Fruit fly (Drosophila melanogaster) whole organism, embryonic: ENCODE results near the gene CG9467.

Experiments
- Ada2b ChIP-seq: fragments of 200-800 bp; sonication (Bioruptor generic); IDR thresholded peaks from 2 replicates; pipeline ENCODE4 v1.3.6; 2022; ENCODE audit warnings: missing biosample characterization, missing genetic modification characterization
- Atf-2 ChIP-seq: fragments of 200-800 bp; sonication (Bioruptor generic); optimal IDR thresholded peaks from 2 replicates; lab custom pipeline; 2016; ENCODE audit warnings: missing biosample characterization, missing genetic modification characterization
- Awh ChIP-seq: fragments of 200-800 bp; sonication (Bioruptor generic); IDR thresholded peaks from 2 replicates; pipeline ENCODE4, ENCODE4 v1.3.6; 2022; ENCODE audit warnings: missing biosample characterization, missing genetic modification characterization
- CG11504 ChIP-seq: fragments of 200-800 bp; sonication (Bioruptor generic); optimal IDR thresholded peaks from 3 replicates; lab custom pipeline; 2019; ENCODE audit warnings: missing biosample characterization, mild to moderate bottlenecking, missing genetic modification characterization, moderate library complexity
- CG12219 ChIP-seq: fragments of 200-800 bp; sonication (Bioruptor generic); optimal IDR thresholded peaks from 3 replicates; lab custom pipeline; 2018; ENCODE audit warnings: missing biosample characterization, mild to moderate bottlenecking, missing genetic modification characterization
- CG12769 ChIP-seq: fragments of 200-800 bp; sonication (Bioruptor generic); optimal IDR thresholded peaks from 2 replicates; lab custom pipeline; 2019; ENCODE audit warnings: missing biosample characterization, mild to moderate bottlenecking, missing genetic modification characterization, moderate library complexity
- CG14710 ChIP-seq: fragments of 200-800 bp; sonication (Bioruptor generic); optimal IDR thresholded peaks from 3 replicates; lab custom pipeline; 2019; ENCODE audit warnings: missing biosample characterization, mild to moderate bottlenecking, missing genetic modification characterization, moderate library complexity
- CG16813 ChIP-seq: fragments of 200-800 bp; sonication (Bioruptor generic); IDR thresholded peaks from 3 replicates; pipeline ENCODE4 v1.3.6; 2022; ENCODE audit warnings: missing biosample characterization, missing genetic modification characterization; ENCODE audit not compliant: partially characterized antibody
- CG17568 ChIP-seq: fragments of 200-800 bp; sonication (Bioruptor generic); optimal IDR thresholded peaks from 2 replicates; lab custom pipeline; 2018; ENCODE audit warnings: missing biosample characterization, mild to moderate bottlenecking, missing genetic modification characterization, moderate library complexity
- CG2120 ChIP-seq: fragments of 200-800 bp; sonication (Bioruptor generic); optimal IDR thresholded peaks from 3 replicates; lab custom pipeline; 2016; ENCODE audit warnings: missing biosample characterization, missing genetic modification characterization
- CG2202 ChIP-seq: fragments of 200-800 bp; sonication (Bioruptor generic); optimal IDR thresholded peaks from 2 replicates; lab custom pipeline; 2018; ENCODE audit warnings: missing biosample characterization, mild to moderate bottlenecking, missing genetic modification characterization
- CG31388 ChIP-seq: fragments of 200-800 bp; sonication (Bioruptor generic); optimal IDR thresholded peaks from 2 replicates; lab custom pipeline; 2016; ENCODE audit warnings: missing biosample characterization, missing genetic modification characterization
- CG34224 ChIP-seq: fragments of 200-800 bp; sonication (Bioruptor generic); IDR thresholded peaks from 3 replicates; pipeline ENCODE4 v1.3.6; 2022; ENCODE audit warnings: missing biosample characterization, missing genetic modification characterization; ENCODE audit not compliant: partially characterized antibody
- CG4360 ChIP-seq: fragments of 200-800 bp; sonication (Bioruptor generic); IDR thresholded peaks from 2 replicates; pipeline ENCODE4 v1.3.6; 2022; ENCODE audit warnings: missing biosample characterization, missing genetic modification characterization
- CG4617 ChIP-seq: fragments of 200-800 bp; sonication (Bioruptor generic); optimal IDR thresholded peaks from 3 replicates; lab custom pipeline; 2016; ENCODE audit warnings: missing biosample characterization, missing genetic modification characterization, borderline replicate concordance
- CG6689 ChIP-seq: fragments of 200-800 bp; sonication (Bioruptor generic); IDR thresholded peaks from 2 replicates; pipeline ENCODE4 v1.3.6; 2022; ENCODE audit warnings: missing biosample characterization, missing genetic modification characterization
- CkIIα-i1 ChIP-seq: fragments of 200-800 bp; sonication (Bioruptor generic); IDR thresholded peaks from 2 replicates; pipeline ENCODE4 v1.3.6; 2022; ENCODE audit warnings: missing biosample characterization, missing genetic modification characterization
- D19B ChIP-seq: fragments of 200-800 bp; sonication (Bioruptor generic); optimal IDR thresholded peaks from 2 replicates; lab custom pipeline; 2017; ENCODE audit warnings: missing biosample characterization, mild to moderate bottlenecking, missing genetic modification characterization
- Deaf1 ChIP-seq: fragments of 200-800 bp; optimal IDR thresholded peaks from 3 replicates; lab custom pipeline; 2019; ENCODE audit warnings: missing biosample characterization, mild to moderate bottlenecking, missing genetic modification characterization, moderate library complexity
- HLH4C ChIP-seq: fragments of 200-800 bp; sonication (Bioruptor generic); IDR thresholded peaks from 3 replicates; pipeline ENCODE4 v1.3.6; 2022; ENCODE audit warnings: missing biosample characterization, missing genetic modification characterization; ENCODE audit not compliant: partially characterized antibody
- Hr78 ChIP-seq, 2 experiments: fragments of 200-800 bp in 1 of 2; fragments of >200 bp in 1 of 2; sonication (Bioruptor generic) in 1 of 2; optimal IDR thresholded peaks; 2 replicates each; lab custom pipeline; 2017 to 2019; ENCODE audit warnings: missing biosample characterization in 2 of 2, missing genetic modification characterization in 2 of 2, mild to moderate bottlenecking in 1 of 2, moderate library complexity in 1 of 2
- Max ChIP-seq: fragments of 200-800 bp; sonication (Bioruptor generic); optimal IDR thresholded peaks from 2 replicates; lab custom pipeline; 2016; ENCODE audit warnings: missing biosample characterization, mild to moderate bottlenecking, missing genetic modification characterization
- Meics ChIP-seq: fragments of 200-800 bp; sonication (Bioruptor generic); optimal IDR thresholded peaks from 2 replicates; lab custom pipeline; 2017; ENCODE audit warnings: missing biosample characterization, mild to moderate bottlenecking, missing genetic modification characterization
- NC2β ChIP-seq: fragments of 200-800 bp; sonication (Bioruptor generic); optimal IDR thresholded peaks from 2 replicates; lab custom pipeline; 2016; ENCODE audit warnings: missing biosample characterization, missing genetic modification characterization
- Pdp1 ChIP-seq, 2 experiments: fragments of 200-800 bp; sonication (Bioruptor generic); optimal IDR thresholded peaks; 3 replicates each; lab custom pipeline; 2016; ENCODE audit warnings: missing biosample characterization in 2 of 2, missing genetic modification characterization in 2 of 2, mild to moderate bottlenecking in 1 of 2, moderate library complexity in 1 of 2
- Poxn ChIP-seq: fragments of 200-800 bp; sonication (Bioruptor generic); IDR thresholded peaks from 2 replicates; pipeline ENCODE4 v1.3.6; 2022; ENCODE audit warnings: missing biosample characterization, missing genetic modification characterization
- Sin3A ChIP-seq: fragments of >200 bp; optimal IDR thresholded peaks from 2 replicates; lab custom pipeline; 2018
- Sox102F ChIP-seq: fragments of 200-800 bp; sonication (Bioruptor generic); optimal IDR thresholded peaks from 2 replicates; lab custom pipeline; 2018; ENCODE audit warnings: missing biosample characterization, mild to moderate bottlenecking, missing genetic modification characterization, moderate library complexity
- Xrp1 ChIP-seq: fragments of 200-800 bp; sonication (Bioruptor generic); IDR thresholded peaks from 2 replicates; pipeline ENCODE4 v1.3.6; 2022; ENCODE audit warnings: missing biosample characterization, missing genetic modification characterization
- amos ChIP-seq: fragments of 200-800 bp; sonication (Bioruptor generic); IDR thresholded peaks from 2 replicates; pipeline ENCODE4 v1.3.6; 2022; ENCODE audit warnings: missing biosample characterization, missing genetic modification characterization; ENCODE audit not compliant: partially characterized antibody
- aop ChIP-seq: fragments of 200-800 bp; sonication (Bioruptor generic); IDR thresholded peaks from 2 replicates; pipeline ENCODE4 v1.3.6; 2022; ENCODE audit warnings: missing biosample characterization, missing genetic modification characterization
- cas ChIP-seq: fragments of 200-800 bp; sonication (Bioruptor generic); IDR thresholded peaks from 2 replicates; pipeline ENCODE4 v1.3.6; 2022; ENCODE audit warnings: missing biosample characterization, missing genetic modification characterization
- dmrt11E ChIP-seq: fragments of 200-800 bp; sonication (Bioruptor generic); optimal IDR thresholded peaks from 3 replicates; lab custom pipeline; 2018; ENCODE audit warnings: missing biosample characterization, mild to moderate bottlenecking, missing genetic modification characterization, moderate library complexity
- gcm ChIP-seq: fragments of 200-800 bp; sonication (Bioruptor generic); optimal IDR thresholded peaks from 2 replicates; lab custom pipeline; 2019; ENCODE audit warnings: missing biosample characterization, mild to moderate bottlenecking, missing genetic modification characterization, moderate library complexity
- ind ChIP-seq: fragments of 200-800 bp; sonication (Bioruptor generic); optimal IDR thresholded peaks from 3 replicates; lab custom pipeline; 2016; ENCODE audit warnings: missing biosample characterization, missing genetic modification characterization
- nmo ChIP-seq: fragments of 200-800 bp; sonication (Bioruptor generic); optimal IDR thresholded peaks from 2 replicates; lab custom pipeline; 2018; ENCODE audit warnings: missing biosample characterization, mild to moderate bottlenecking, missing genetic modification characterization, moderate library complexity
- peb ChIP-seq: fragments of 200-800 bp; sonication (Bioruptor generic); IDR thresholded peaks from 2 replicates; pipeline ENCODE4 v1.3.6; 2022; ENCODE audit warnings: missing biosample characterization, missing genetic modification characterization
- pho ChIP-seq: fragments of 200-800 bp; sonication (Bioruptor generic); optimal IDR thresholded peaks from 2 replicates; lab custom pipeline; 2016; ENCODE audit warnings: missing biosample characterization, missing genetic modification characterization
- pzg ChIP-seq: fragments of 200-800 bp; sonication (Bioruptor generic); optimal IDR thresholded peaks from 3 replicates; lab custom pipeline; 2018; ENCODE audit warnings: missing biosample characterization, mild to moderate bottlenecking, missing genetic modification characterization, moderate library complexity
- repo ChIP-seq: fragments of 200-800 bp; sonication (Bioruptor generic); optimal IDR thresholded peaks from 2 replicates; lab custom pipeline; 2016; ENCODE audit warnings: missing biosample characterization, missing genetic modification characterization
- row ChIP-seq: fragments of 200-800 bp; sonication (Bioruptor generic); IDR thresholded peaks from 3 replicates; pipeline ENCODE4 v1.3.6; 2022; ENCODE audit warnings: missing biosample characterization, missing genetic modification characterization
- scrt ChIP-seq: fragments of 200-800 bp; sonication (Bioruptor generic); optimal IDR thresholded peaks from 2 replicates; lab custom pipeline; 2018; ENCODE audit warnings: missing biosample characterization, mild to moderate bottlenecking, missing genetic modification characterization, moderate library complexity
- sd ChIP-seq: fragments of 200-800 bp; sonication (Bioruptor generic); optimal IDR thresholded peaks from 3 replicates; lab custom pipeline; 2018; ENCODE audit warnings: missing biosample characterization, mild to moderate bottlenecking, missing genetic modification characterization, moderate library complexity
- shn ChIP-seq: fragments of 200-800 bp; sonication (Bioruptor generic); optimal IDR thresholded peaks from 3 replicates; lab custom pipeline; 2016; ENCODE audit warnings: missing biosample characterization, missing genetic modification characterization
- slp2 ChIP-seq: fragments of 200-800 bp; sonication (Bioruptor generic); optimal IDR thresholded peaks from 2 replicates; lab custom pipeline; 2016; ENCODE audit warnings: missing biosample characterization, missing genetic modification characterization
- tio ChIP-seq: fragments of 200-800 bp; sonication (Bioruptor generic); optimal IDR thresholded peaks from 2 replicates; lab custom pipeline; 2017; ENCODE audit warnings: missing biosample characterization, missing genetic modification characterization, inconsistent platforms
- trem ChIP-seq: fragments of 200-800 bp; optimal IDR thresholded peaks from 3 replicates; lab custom pipeline; 2019; ENCODE audit warnings: missing biosample characterization, mild to moderate bottlenecking, missing genetic modification characterization, moderate library complexity
- wor ChIP-seq: fragments of 200-800 bp; sonication (Bioruptor generic); IDR thresholded peaks from 2 replicates; pipeline ENCODE4 v1.3.6; 2022; ENCODE audit warnings: missing biosample characterization, missing genetic modification characterization
- z ChIP-seq: fragments of 200-800 bp; sonication (Bioruptor generic); IDR thresholded peaks from 3 replicates; pipeline ENCODE4 v1.3.6; 2022; ENCODE audit warnings: missing biosample characterization, missing genetic modification characterization
- zen2 ChIP-seq: fragments of 200-800 bp; sonication (Bioruptor generic); IDR thresholded peaks from 3 replicates; pipeline ENCODE4 v1.3.6; 2022; ENCODE audit warnings: missing biosample characterization, missing genetic modification characterization; ENCODE audit not compliant: partially characterized antibody
- zfh1 ChIP-seq: fragments of 200-800 bp; sonication (Bioruptor generic); IDR thresholded peaks from 3 replicates; pipeline ENCODE4 v1.3.6; 2022; ENCODE audit warnings: missing biosample characterization, missing genetic modification characterization

Gene CG9467

DNA sequence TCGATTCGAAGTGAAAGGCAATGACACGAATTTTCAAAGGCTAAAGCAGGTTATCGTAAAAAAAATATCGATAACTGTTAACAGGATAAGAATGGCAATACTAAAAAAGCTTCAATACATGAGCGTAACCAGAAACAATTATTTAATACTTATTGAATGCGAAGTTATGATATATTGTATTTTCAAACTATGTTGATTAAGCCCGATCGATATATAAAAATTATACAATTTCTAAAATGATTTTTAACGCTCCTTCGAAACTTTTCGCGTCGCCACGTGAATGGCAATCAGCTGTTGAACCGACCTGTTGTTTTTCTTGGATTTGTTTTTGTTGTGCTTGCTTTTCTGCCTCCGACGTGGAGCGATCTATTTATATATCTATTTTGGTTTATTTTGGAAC, 44.6 kb downstream of the CG9467 start, which contains the start of the genes Alg12 and Rpt3R (continued):
- no peak for TF ChIP-seq Deaf1 (tag; lab: Kevin White, UChicago)
- TF ChIP-seq dmrt11E (tag; lab: Kevin White, UChicago) = no peak
- no peak for TF ChIP-seq row (GFP tag; lab: Robert Waterston, UW)
- TF ChIP-seq slp2 (GFP tag; lab: Kevin White, UChicago) = no peak
- TF ChIP-seq NC2β (GFP tag; lab: Kevin White, UChicago) = no peak
- no peak for TF ChIP-seq CkIIα-i1 (GFP tag; lab: Robert Waterston, UW)
- no peak for TF ChIP-seq Poxn (GFP tag; lab: Robert Waterston, UW)
- TF ChIP-seq cas (GFP tag; lab: Robert Waterston, UW) = no peak
- peak; percentile 8; the same call in 1 of the 3 replicates for TF ChIP-seq zen2
- no peak for TF ChIP-seq Awh (GFP tag; lab: Robert Waterston, UW)
- no peak for TF ChIP-seq z (GFP tag; lab: Robert Waterston, UW)
- peak; percentile 95 for TF ChIP-seq scrt (GFP tag; lab: Kevin White, UChicago)
- TF ChIP-seq pho = no peak
- no peak for TF ChIP-seq tio (GFP tag; lab: Kevin White, UChicago)
- no peak for TF ChIP-seq CG12769 (tag; lab: Kevin White, UChicago)
- peak; percentile 48; the same call in 2 of the 3 replicates for TF ChIP-seq CG16813 (GFP tag; lab: Robert Waterston, UW)
- no peak for TF ChIP-seq repo (GFP tag; lab: Kevin White, UChicago)
- TF ChIP-seq wor (GFP tag; lab: Robert Waterston, UW) = no peak
- no peak for TF ChIP-seq CG12219 (GFP tag; lab: Kevin White, UChicago)
- TF ChIP-seq CG11504 (tag; lab: Kevin White, UChicago) = no peak
- no peak for TF ChIP-seq D19B
- no peak for TF ChIP-seq Pdp1 (GFP tag; optimal IDR thresholded peaks at IDR 0.05; lab: Kevin White, UChicago)
- no peak for TF ChIP-seq aop (GFP tag; lab: Robert Waterston, UW)
- peak; percentile 22 for TF ChIP-seq Sin3A (lab: Kevin White, UChicago)
- TF ChIP-seq nmo = peak; percentile 5
- TF ChIP-seq CG2120 (GFP tag; lab: Kevin White, UChicago) = no peak
- TF ChIP-seq trem (tag; lab: Kevin White, UChicago) = peak; percentile 36
- TF ChIP-seq Xrp1 = no peak
- TF ChIP-seq gcm = no peak
- TF ChIP-seq sd (tag; lab: Kevin White, UChicago) = no peak
- TF ChIP-seq Sox102F = no peak
- peak; percentile 38 for TF ChIP-seq pzg (GFP tag; lab: Kevin White, UChicago)
- peak; percentile 41; the same call in 1 of the 2 replicates for TF ChIP-seq amos (GFP tag; lab: Robert Waterston, UW)
- TF ChIP-seq CG17568 = no peak
- TF ChIP-seq CG6689 (GFP tag; lab: Robert Waterston, UW) = no peak
- no peak for TF ChIP-seq CG2202 (tag; lab: Kevin White, UChicago)
- no peak for TF ChIP-seq CG4617 (GFP tag; lab: Kevin White, UChicago)
- TF ChIP-seq CG4360 (GFP tag; lab: Robert Waterston, UW) = peak; percentile 27; the same call in 1 of the 2 replicates
- TF ChIP-seq Ada2b (GFP tag; lab: Robert Waterston, UW) = no peak
- TF ChIP-seq Max (GFP tag; lab: Kevin White, UChicago) = no peak
- TF ChIP-seq CG14710 = peak; percentile 39
- no peak for TF ChIP-seq ind (GFP tag; lab: Kevin White, UChicago)
- no peak for TF ChIP-seq peb (GFP tag; lab: Robert Waterston, UW)
- no peak for TF ChIP-seq CG31388 (GFP tag; lab: Kevin White, UChicago)
- no peak for TF ChIP-seq shn (GFP tag; lab: Kevin White, UChicago)
- TF ChIP-seq HLH4C = peak; percentile 61
- TF ChIP-seq Atf-2 (GFP tag; lab: Kevin White, UChicago) = no peak
- TF ChIP-seq zfh1 (GFP tag; lab: Robert Waterston, UW) = no peak
- TF ChIP-seq Meics (GFP tag; lab: Kevin White, UChicago) = no peak
- no peak for TF ChIP-seq Hr78 (GFP tag; optimal IDR thresholded peaks at IDR 0.05; lab: Kevin White, UChicago)
- TF ChIP-seq CG34224 (GFP tag; lab: Robert Waterston, UW) = peak; percentile 70
